Worm (Caenorhabditis elegans): Measurements from ENCODE around the gene F13A7.12.
A peak's percentile ranks its signal among the peaks of the same experiment; 100 is the strongest.

ce11 chrV:16354675-16355074 lies 41.2 kb upstream of the F13A7.12 start:
- TF ChIP-seq nhr-11 (tag; optimal IDR thresholded peaks at IDR 0.05) (no peak), aly-2 (tag; optimal IDR thresholded peaks at IDR 0.05) (no peak), lin-39 (tag; optimal IDR thresholded peaks at IDR 0.05) (no peak), mdl-1 (tag; optimal IDR thresholded peaks at IDR 0.05) (no peak), ama-1 (optimal IDR thresholded peaks at IDR 0.05) (no peak), ceh-90 (tag; optimal IDR thresholded peaks at IDR 0.05) (no peak), ztf-11 (tag; optimal IDR thresholded peaks at IDR 0.05) (no peak), lin-35 (GFP tag; optimal IDR thresholded peaks at IDR 0.05) (peak in 1 of 2 experiments; percentile 6), nhr-90 (tag; optimal IDR thresholded peaks at IDR 0.05; ENCODE audit: poor library complexity) (no peak), unc-62 (GFP tag; optimal IDR thresholded peaks at IDR 0.05) (no peak), nhr-12 (tag; optimal IDR thresholded peaks at IDR 0.05) (no peak)

Measured in whole organism, L1 larva.